Fruit fly (Drosophila melanogaster) S2 (cell line): ENCODE results near the gene CG6345.
A peak's percentile ranks its signal among the peaks of the same experiment; 100 is the strongest.

Experiments
- CG8478 ChIP-seq: fragments of >200 bp; optimal IDR thresholded peaks from 2 replicates; lab custom pipeline; 2018
- CTCF ChIP-seq, 2 experiments: fragments of >200 bp; optimal IDR thresholded peaks; 2 replicates each; lab custom pipeline; 2018

CG6345 gene

DNA sequence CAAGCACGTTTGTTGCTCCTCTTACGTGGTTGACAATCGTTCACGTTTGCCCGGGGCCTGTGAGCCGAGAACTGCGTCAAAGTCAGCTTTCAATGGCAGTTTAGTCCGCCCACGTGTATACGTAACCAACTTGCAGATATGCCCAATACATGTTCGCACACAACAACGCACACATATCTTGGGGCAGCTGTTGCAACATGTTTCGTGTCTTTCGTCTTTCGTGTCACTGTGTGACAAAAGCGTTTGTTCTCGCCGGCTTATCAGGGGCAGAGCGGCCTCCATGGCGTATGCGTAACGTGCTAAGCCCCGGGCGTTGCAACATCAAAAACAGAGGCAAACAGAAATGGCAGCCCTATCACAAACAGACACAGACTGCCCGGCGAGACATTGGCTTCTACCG is 36.4 kb downstream of the CG6345 start:
- TF ChIP-seq CTCF (optimal IDR thresholded peaks at IDR 0.05; lab: Kevin White, UChicago) (no peak), CG8478 (lab: Kevin White, UChicago) (no peak)

DNA sequence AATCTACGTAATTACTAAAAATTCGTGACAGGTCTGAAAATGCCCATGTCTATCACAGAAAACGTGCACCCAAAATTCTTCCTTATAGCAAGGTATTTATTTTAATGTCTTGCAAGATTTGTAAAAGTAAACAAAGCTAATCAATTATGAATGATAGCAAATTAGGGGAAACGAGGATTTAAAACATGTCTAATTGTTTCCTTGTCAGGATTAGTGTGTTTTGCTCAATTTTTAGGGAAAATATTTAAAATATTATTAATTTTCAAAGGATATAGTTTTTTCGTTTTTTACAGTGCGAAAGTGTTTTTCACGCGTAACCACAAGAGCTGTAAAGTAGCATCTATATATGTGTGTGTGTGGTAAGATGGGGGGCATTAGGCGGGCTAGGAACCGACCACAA is 36.9 kb downstream of the CG6345 start:
- no peak for TF ChIP-seq CG8478 (lab: Kevin White, UChicago)
- no peak for TF ChIP-seq CTCF (optimal IDR thresholded peaks at IDR 0.05; lab: Kevin White, UChicago)

DNA sequence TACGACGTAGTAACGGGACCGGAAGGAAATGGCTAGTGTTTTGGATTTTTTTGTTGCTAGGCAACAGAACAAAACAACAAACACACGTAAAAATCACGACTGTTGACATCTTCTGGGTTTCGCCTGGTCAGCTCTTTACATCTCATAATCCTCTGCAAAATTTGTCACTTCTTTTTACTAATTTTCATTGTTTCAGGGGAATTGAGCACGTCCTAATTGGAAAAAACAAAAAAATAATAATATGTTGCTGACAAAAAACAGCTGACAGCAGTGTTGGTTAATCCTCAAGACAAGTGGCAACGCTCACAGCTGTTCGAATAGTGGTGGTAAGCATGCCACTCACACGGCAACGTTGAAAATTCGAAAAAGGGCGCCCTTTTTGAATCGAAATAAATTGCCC is 38.0 kb downstream of the CG6345 start, which contains the start of gene Rfx:
Gene Rfx, minus strand, starts transcription at position 220 of the 400 bp plus-strand sequence.
- TF ChIP-seq CG8478 (lab: Kevin White, UChicago), result no peak
- TF ChIP-seq CTCF (optimal IDR thresholded peaks at IDR 0.05; lab: Kevin White, UChicago), result peak in 1 of 2 experiments; percentile 9

DNA sequence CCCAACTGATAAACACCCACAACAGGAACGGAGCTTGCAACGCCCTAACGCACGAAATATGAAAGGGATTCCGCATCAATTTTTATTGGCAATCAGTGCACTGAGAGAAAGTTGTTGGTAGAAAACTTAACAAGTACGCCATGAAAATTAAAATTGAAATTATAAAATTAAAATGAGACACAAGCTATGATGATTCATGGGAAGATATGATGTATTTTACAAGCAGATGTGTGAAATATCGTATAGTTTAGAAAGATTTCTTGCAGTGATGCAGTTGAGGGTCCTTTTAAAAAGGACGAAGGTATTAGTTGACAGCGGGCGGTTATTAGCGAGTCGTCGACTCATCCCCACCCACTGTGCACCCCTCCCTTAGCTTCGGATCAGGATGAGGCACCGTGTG is 45.4 kb downstream of the CG6345 start:
- TF ChIP-seq CG8478 (lab: Kevin White, UChicago), result no peak

DNA sequence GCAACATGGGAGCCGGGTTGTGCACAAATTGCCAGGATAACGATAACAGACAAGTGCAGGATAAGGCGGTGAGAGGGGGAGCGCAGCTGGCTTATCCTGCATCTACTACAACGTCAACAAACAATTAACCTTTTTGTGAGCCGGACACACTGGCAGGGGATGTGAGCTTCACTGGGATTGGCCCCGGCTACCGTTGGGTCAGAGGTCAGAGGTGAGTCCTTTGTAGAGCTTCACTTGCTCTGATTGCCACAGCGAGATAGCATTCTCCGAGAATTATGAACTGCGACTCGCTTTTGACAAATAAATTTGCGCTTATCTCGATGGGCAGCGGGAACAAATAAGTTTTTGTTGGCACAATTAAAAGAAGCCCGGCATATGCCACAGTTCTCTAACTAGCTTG is 46.0 kb downstream of the CG6345 start:
- no peak for TF ChIP-seq CTCF (optimal IDR thresholded peaks at IDR 0.05; lab: Kevin White, UChicago)
- no peak for TF ChIP-seq CG8478 (lab: Kevin White, UChicago)

DNA sequence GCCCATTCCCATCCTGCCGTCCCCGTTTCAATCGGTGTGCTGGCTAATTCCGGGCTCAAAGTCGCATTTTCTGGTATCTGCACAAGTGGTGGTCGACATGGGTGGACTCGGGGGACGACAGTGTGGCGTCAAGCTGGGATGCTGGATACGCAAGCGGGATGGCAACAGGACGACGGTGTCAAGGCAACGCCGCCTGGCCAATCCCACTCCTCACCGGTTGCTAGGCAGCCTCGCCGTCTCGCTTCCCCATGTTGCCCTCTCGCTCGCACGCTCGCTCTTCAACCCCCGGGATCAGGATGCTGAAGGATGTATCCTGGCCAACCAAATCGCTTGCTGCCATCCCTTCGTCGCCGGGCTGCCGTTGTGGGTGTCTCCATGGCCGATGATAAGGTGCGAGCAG is 47.6 kb downstream of the CG6345 start:
- TF ChIP-seq CG8478 (lab: Kevin White, UChicago) (no peak), CTCF (optimal IDR thresholded peaks at IDR 0.05; lab: Kevin White, UChicago) (peak in 1 of 2 experiments; percentile 27)

DNA sequence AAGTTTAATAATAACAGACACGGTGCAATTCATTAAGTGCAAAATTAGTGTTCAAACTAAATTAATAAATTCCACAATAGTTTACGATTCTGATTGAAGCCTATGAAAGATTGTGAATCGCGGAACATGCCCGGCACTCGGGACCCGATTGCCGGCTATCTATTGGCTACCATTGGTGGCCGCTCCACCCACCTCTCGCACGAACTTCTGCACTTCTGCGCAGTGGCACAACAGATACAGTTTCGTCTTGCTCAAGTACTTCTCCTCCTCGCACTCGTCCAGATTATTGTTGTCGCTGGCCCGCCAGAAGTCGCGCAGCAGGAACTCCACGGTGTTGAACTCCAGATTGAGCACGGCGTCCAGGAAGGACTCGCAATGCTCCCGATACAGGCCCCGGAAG is 51.6 kb downstream of the CG6345 start:
- TF ChIP-seq CG8478 (lab: Kevin White, UChicago) (no peak), CTCF (optimal IDR thresholded peaks at IDR 0.05; lab: Kevin White, UChicago) (no peak)
